Worm (Caenorhabditis elegans): Measurements from ENCODE around the gene nra-3.
A peak's percentile ranks its signal among the peaks of the same experiment; 100 is the strongest.

Gene nra-3

ce11 chrX:9931362-9931761 lies at the start of gene nra-3:
Gene nra-3 (minus strand): TSS chrX:9931462.
- TF ChIP-seq rnt-1 (tag; optimal IDR thresholded peaks at IDR 0.05) = peak; percentile 31
- TF ChIP-seq ceh-48 (tag; optimal IDR thresholded peaks at IDR 0.05) = no peak
- TF ChIP-seq ama-1 (optimal IDR thresholded peaks at IDR 0.05) = no peak
- no peak for TF ChIP-seq hlh-8 (tag; optimal IDR thresholded peaks at IDR 0.05)
- no peak for TF ChIP-seq pha-2 (tag; optimal IDR thresholded peaks at IDR 0.05)
- peak; percentile 19 for TF ChIP-seq ref-2 (tag; optimal IDR thresholded peaks at IDR 0.05)
- TF ChIP-seq unc-42 (tag; optimal IDR thresholded peaks at IDR 0.05) = peak; percentile 41
- TF ChIP-seq tbx-2 (tag; optimal IDR thresholded peaks at IDR 0.05) = peak; percentile 44
- no peak for TF ChIP-seq lim-6 (tag; optimal IDR thresholded peaks at IDR 0.05)

- no peak for TF ChIP-seq madf-2 (tag; optimal IDR thresholded peaks at IDR 0.05)
- TF ChIP-seq fkh-10 (GFP tag; optimal IDR thresholded peaks at IDR 0.05) = no peak
- no peak for TF ChIP-seq ceh-18 (tag; optimal IDR thresholded peaks at IDR 0.05)
- TF ChIP-seq unc-42 (tag; optimal IDR thresholded peaks at IDR 0.05) = no peak
- TF ChIP-seq pqm-1 (tag; optimal IDR thresholded peaks at IDR 0.05) = no peak
Measured at ce11 chrX:9976206-9976605, 44.9 kb upstream of the nra-3 start, which contains the start of gene mgl-1. Gene mgl-1 (minus strand): TSS chrX:9976306.

DNA sequence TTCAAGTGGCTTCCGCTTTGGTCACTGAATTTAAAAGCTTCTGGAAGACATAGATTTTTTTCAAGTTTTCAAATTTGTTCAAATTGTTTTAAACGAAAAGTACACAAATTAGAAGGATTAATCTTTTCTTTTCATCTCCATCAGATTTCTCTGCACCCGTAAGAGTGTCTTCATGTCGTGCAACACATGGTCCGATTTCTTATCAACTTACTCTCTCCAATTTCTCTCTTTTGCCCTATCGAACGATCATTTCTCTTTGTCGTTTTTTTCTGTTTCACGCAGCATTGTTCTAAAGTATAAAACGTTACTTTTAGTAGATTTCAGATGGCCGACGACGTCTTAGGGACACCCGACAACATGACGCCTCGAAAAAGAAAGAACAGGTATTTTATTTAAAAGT lies 34.0 kb upstream of the nra-3 start, which contains the start of gene pssy-1:
Gene pssy-1 (plus strand): TSS at position 318 of the 400 bp plus-strand sequence.
- no peak for TF ChIP-seq lin-11 (tag; optimal IDR thresholded peaks at IDR 0.05)
- no peak for TF ChIP-seq dve-1 (tag; optimal IDR thresholded peaks at IDR 0.05)
- TF ChIP-seq zip-5 (tag; optimal IDR thresholded peaks at IDR 0.05) = no peak
- no peak for TF ChIP-seq tbx-2 (tag; optimal IDR thresholded peaks at IDR 0.05)
- TF ChIP-seq madf-2 (tag; optimal IDR thresholded peaks at IDR 0.05) = no peak
- TF ChIP-seq pha-4 (tag; optimal IDR thresholded peaks at IDR 0.05) = no peak
- no peak for TF ChIP-seq ref-2 (tag; optimal IDR thresholded peaks at IDR 0.05)
- no peak for TF ChIP-seq ceh-48 (tag; optimal IDR thresholded peaks at IDR 0.05)
- TF ChIP-seq ceh-6 (GFP tag; optimal IDR thresholded peaks at IDR 0.05) = no peak
- no peak for TF ChIP-seq ceh-22 (tag; optimal IDR thresholded peaks at IDR 0.05)
- no peak for TF ChIP-seq ceh-18 (tag; optimal IDR thresholded peaks at IDR 0.05)
- no peak for TF ChIP-seq ahr-1 (tag; optimal IDR thresholded peaks at IDR 0.05)
- TF ChIP-seq pros-1 (tag; optimal IDR thresholded peaks at IDR 0.05) = no peak
- no peak for TF ChIP-seq sox-4 (tag; optimal IDR thresholded peaks at IDR 0.05)
- no peak for TF ChIP-seq T23F11.4 (GFP tag; optimal IDR thresholded peaks at IDR 0.05)
- no peak for TF ChIP-seq C08G9.2 (tag; optimal IDR thresholded peaks at IDR 0.05)
- TF ChIP-seq ceh-24 (tag; optimal IDR thresholded peaks at IDR 0.05) = no peak
- no peak for TF ChIP-seq rnt-1 (tag; optimal IDR thresholded peaks at IDR 0.05)
- TF ChIP-seq hlh-8 (tag; optimal IDR thresholded peaks at IDR 0.05) = no peak

ce11 chrX:9962535-9962934 lies 31.3 kb upstream of the nra-3 start:
- TF ChIP-seq ets-4 (tag; optimal IDR thresholded peaks at IDR 0.05) (no peak), fax-1 (tag; optimal IDR thresholded peaks at IDR 0.05) (no peak), K02D7.2 (tag; optimal IDR thresholded peaks at IDR 0.05) (no peak), sdc-2 (tag; optimal IDR thresholded peaks at IDR 0.05) (no peak), gmeb-2 (tag; optimal IDR thresholded peaks at IDR 0.05) (no peak), C38D4.7 (GFP tag; optimal IDR thresholded peaks at IDR 0.05) (no peak), hlh-8 (tag; optimal IDR thresholded peaks at IDR 0.05) (no peak), ceh-48 (tag; optimal IDR thresholded peaks at IDR 0.05) (no peak), ceh-22 (tag; optimal IDR thresholded peaks at IDR 0.05) (no peak), unc-86 (tag; optimal IDR thresholded peaks at IDR 0.05) (no peak), lim-6 (tag; optimal IDR thresholded peaks at IDR 0.05) (no peak), unc-42 (tag; optimal IDR thresholded peaks at IDR 0.05) (no peak), syd-9 (tag; optimal IDR thresholded peaks at IDR 0.05) (no peak), odd-2 (tag; optimal IDR thresholded peaks at IDR 0.05) (no peak), rnt-1 (tag; optimal IDR thresholded peaks at IDR 0.05) (no peak), K09A11.1 (tag; optimal IDR thresholded peaks at IDR 0.05; ENCODE audit: insufficient read depth) (no peak), madf-2 (tag; optimal IDR thresholded peaks at IDR 0.05) (no peak), ceh-18 (tag; optimal IDR thresholded peaks at IDR 0.05) (no peak)

DNA sequence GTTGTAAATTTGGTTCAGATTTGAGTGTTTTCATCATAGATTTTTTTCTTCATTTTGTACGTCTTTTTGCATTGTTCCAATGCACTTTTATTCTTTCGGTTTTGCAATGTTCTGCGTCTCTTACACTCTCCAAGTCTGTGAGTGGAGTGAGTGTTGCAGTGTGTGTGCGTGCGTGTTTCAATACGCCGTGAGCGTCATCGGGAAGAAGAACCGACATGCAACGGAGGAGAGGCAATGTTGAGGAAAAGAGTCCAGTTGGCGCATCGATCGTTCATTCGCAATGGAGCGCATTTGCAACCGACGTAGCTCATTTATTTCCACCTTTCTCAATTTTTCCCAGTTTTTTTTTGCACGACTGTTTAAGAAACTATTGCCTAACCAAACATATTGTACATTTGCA lies 27.3 kb upstream of the nra-3 start, which contains the start of gene ZC506.1:
Gene ZC506.1 (plus strand): TSS at position 400 of the 400 bp plus-strand sequence.
- no peak for TF ChIP-seq nhr-232 (tag; optimal IDR thresholded peaks at IDR 0.05)
- peak; percentile 84 for TF ChIP-seq tbx-2 (tag; optimal IDR thresholded peaks at IDR 0.05)
- TF ChIP-seq ceh-45 (GFP tag; IDR thresholded peaks at IDR 0.05) = no peak
- TF ChIP-seq ceh-22 (tag; optimal IDR thresholded peaks at IDR 0.05) = no peak
- no peak for TF ChIP-seq sox-2 (GFP tag; IDR thresholded peaks at IDR 0.05)
- TF ChIP-seq nhr-11 (tag; optimal IDR thresholded peaks at IDR 0.05) = no peak
- peak; percentile 69 for TF ChIP-seq madf-2 (tag; optimal IDR thresholded peaks at IDR 0.05)
- TF ChIP-seq hlh-8 (tag; optimal IDR thresholded peaks at IDR 0.05) = no peak
- TF ChIP-seq T23F11.4 (GFP tag; optimal IDR thresholded peaks at IDR 0.05) = peak; percentile 13
- no peak for TF ChIP-seq fax-1 (tag; optimal IDR thresholded peaks at IDR 0.05)
- TF ChIP-seq ceh-31 (tag; optimal IDR thresholded peaks at IDR 0.05) = peak; percentile 96
- TF ChIP-seq npax-4 (tag; optimal IDR thresholded peaks at IDR 0.05) = no peak
- peak; percentile 15 for TF ChIP-seq K09A11.1 (tag; optimal IDR thresholded peaks at IDR 0.05; ENCODE audit: insufficient read depth)
- no peak for TF ChIP-seq gmeb-2 (tag; optimal IDR thresholded peaks at IDR 0.05)
- TF ChIP-seq hlh-13 (GFP tag; optimal IDR thresholded peaks at IDR 0.05) = no peak
- TF ChIP-seq hlh-6 (tag; optimal IDR thresholded peaks at IDR 0.05) = no peak
- TF ChIP-seq ceh-2 (tag; optimal IDR thresholded peaks at IDR 0.05) = no peak
- TF ChIP-seq fkh-10 (GFP tag; optimal IDR thresholded peaks at IDR 0.05) = no peak
